Worm (Caenorhabditis elegans): ENCODE measurements around the gene F21C10.19.

F21C10.19 gene

DNA sequence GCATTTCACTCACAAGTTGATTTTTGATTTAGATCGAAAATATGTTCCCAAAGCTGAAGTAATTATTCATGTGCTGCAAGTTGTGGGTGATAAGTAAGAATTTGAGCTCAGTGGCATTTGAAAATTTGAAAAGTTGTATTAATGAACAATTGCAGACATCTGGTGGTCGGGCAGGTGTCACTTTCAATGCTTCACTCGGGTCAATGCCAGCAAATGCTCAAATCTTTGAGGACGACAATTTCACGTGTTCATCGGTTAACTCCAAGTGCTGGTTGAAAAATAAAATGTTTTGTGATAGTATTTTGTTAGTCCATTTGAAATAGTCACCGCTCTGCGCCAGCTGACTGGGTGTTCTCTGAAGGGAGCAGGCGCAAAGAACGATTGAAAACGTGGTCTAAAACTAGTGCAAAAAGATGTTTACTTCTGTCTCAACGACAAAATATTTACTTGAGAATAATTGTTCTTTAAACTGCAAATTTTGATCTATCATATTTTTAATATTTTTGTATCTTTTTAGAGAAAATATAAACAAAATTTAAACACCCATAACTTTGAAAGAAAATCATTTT is 36.7 kb upstream of the F21C10.19 start (continued):
- no peak for TF ChIP-seq Y116A8C.19 (tag; optimal IDR thresholded peaks at IDR 0.05; ENCODE audit: borderline replicate concordance)
- peak in 1 of 2 experiments; percentile 95 for TF ChIP-seq mdl-1 (tag; optimal IDR thresholded peaks at IDR 0.05)
- no peak for TF ChIP-seq nhr-237 (tag; optimal IDR thresholded peaks at IDR 0.05)
- TF ChIP-seq C04F5.9 (tag; optimal IDR thresholded peaks at IDR 0.05), result no peak
- TF ChIP-seq nhr-85 (tag), result peak; percentile 95
- no peak for TF ChIP-seq unc-98 (GFP tag; IDR thresholded peaks at IDR 0.05)
- no peak for TF ChIP-seq isw-1 (GFP tag; IDR thresholded peaks at IDR 0.05)
- TF ChIP-seq aha-1 (tag; optimal IDR thresholded peaks at IDR 0.05), result no peak
- peak; percentile 33 for TF ChIP-seq sup-37 (GFP tag; optimal IDR thresholded peaks at IDR 0.05)
- no peak for TF ChIP-seq hlh-17 (GFP tag; optimal IDR thresholded peaks at IDR 0.05; ENCODE audit: borderline replicate concordance)
- peak; percentile 26 for TF ChIP-seq ama-1 (optimal IDR thresholded peaks at IDR 0.05)
- no peak for TF ChIP-seq zag-1 (tag; optimal IDR thresholded peaks at IDR 0.05)
- no peak for TF ChIP-seq nhr-77 (tag; optimal IDR thresholded peaks at IDR 0.05)
- TF ChIP-seq efl-3 (GFP tag; optimal IDR thresholded peaks at IDR 0.05), result no peak
- TF ChIP-seq fkh-8 (tag; optimal IDR thresholded peaks at IDR 0.05), result peak; percentile 56
- peak; percentile 89 for TF ChIP-seq snu-23 (GFP tag; optimal IDR thresholded peaks at IDR 0.05)
- TF ChIP-seq fkh-10 (GFP tag; optimal IDR thresholded peaks at IDR 0.05), result no peak
- peak in 2 of 3 experiments; percentile 17 to 31 for TF ChIP-seq dpl-1 (GFP tag; optimal IDR thresholded peaks at IDR 0.05)
- TF ChIP-seq tlp-1 (tag; optimal IDR thresholded peaks at IDR 0.05), result no peak
- TF ChIP-seq mef-2 (tag; optimal IDR thresholded peaks at IDR 0.05), result peak; percentile 11
- no peak for TF ChIP-seq unc-30 (tag; optimal IDR thresholded peaks at IDR 0.05)
- no peak for TF ChIP-seq ceh-8 (GFP tag; optimal IDR thresholded peaks at IDR 0.05)
- no peak for TF ChIP-seq egl-27 (tag; optimal IDR thresholded peaks at IDR 0.05)
- no peak for TF ChIP-seq fkh-4 (tag; optimal IDR thresholded peaks at IDR 0.05; ENCODE audit: borderline replicate concordance)
- peak in 1 of 2 experiments; percentile 10 for TF ChIP-seq ztf-11 (tag; optimal IDR thresholded peaks at IDR 0.05)
- TF ChIP-seq pag-3 (tag; optimal IDR thresholded peaks at IDR 0.05; ENCODE audit: borderline replicate concordance, insufficient read depth), result peak; percentile 47
- no peak for TF ChIP-seq dsc-1 (tag; optimal IDR thresholded peaks at IDR 0.05)
- TF ChIP-seq fos-1 (tag; optimal IDR thresholded peaks at IDR 0.05), result no peak
- peak; percentile 52 for TF ChIP-seq grh-1 (GFP tag; IDR thresholded peaks at IDR 0.05)
- peak in 2 of 6 experiments; percentile 40 to 44 for TF ChIP-seq elt-3 (tag; optimal IDR thresholded peaks at IDR 0.05)
- TF ChIP-seq skn-1 (tag; optimal IDR thresholded peaks at IDR 0.05), result peak; percentile 56

DNA sequence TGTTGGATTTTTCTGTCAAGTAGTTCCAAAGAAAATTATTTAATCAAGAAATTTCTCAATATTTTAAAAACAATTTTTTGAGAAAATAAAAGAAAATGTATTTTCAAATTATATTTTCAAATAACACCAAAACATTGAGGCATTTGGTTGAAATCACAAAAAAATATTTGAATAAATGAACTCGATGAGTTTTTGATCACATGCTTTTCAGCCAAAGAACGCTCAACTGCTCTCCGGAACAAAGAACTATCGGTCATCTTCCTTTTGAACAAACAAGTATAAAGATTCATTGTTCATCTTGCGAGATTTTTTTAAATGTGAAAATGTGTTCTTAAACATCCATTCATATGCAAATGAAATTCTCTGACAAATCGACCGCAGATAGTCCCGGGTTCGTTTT is 35.9 kb upstream of the F21C10.19 start:
- TF ChIP-seq skn-1 (tag; optimal IDR thresholded peaks at IDR 0.05), result peak; percentile 20
- TF ChIP-seq ceh-63 (GFP tag; optimal IDR thresholded peaks at IDR 0.05), result no peak
- TF ChIP-seq nhr-19 (GFP tag; conservative IDR thresholded peaks at IDR 0.05), result peak; percentile 80
- peak in 1 of 2 experiments; percentile 14 for TF ChIP-seq lin-35 (GFP tag; optimal IDR thresholded peaks at IDR 0.05)

DNA sequence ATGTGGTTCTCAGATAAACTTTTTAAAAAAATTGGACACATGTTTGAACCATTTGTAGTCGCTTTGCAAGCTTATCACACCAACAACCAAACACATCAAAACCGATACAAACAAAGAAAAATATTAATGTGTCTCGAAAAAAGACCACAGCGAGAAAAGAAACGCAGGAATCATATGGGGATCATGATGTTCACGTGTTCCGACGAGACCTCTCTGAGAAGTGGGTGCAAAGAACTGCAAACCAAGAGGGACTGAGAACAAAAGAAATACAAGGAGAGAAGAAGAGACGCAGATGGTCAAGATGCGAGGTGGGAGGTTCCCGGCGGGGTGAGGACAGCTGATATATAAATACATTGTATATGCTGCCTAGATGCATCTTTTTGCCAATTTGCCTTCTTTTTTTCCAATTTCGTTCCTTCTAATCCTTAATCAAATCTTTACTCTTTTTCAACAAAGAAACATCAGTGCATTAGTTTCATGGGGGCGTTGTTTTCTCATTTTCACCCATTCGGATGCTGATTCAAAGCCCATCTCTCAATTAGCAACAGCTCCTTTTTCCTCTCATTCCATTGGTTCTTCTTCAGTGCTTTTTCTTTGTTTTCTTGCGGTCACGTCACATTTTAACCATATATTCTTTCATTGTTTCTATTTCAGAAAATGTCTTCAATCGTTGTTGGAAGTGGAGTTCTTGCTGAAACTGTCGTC is 35.1 kb upstream of the F21C10.19 start, which contains the start of gene F21C10.10:
Gene F21C10.10, plus strand, starts transcription at position 655 of the 705 bp plus-strand sequence.
- TF ChIP-seq ceh-88 (GFP tag; IDR thresholded peaks at IDR 0.05) (no peak), ceh-90 (tag; optimal IDR thresholded peaks at IDR 0.05) (no peak), fkh-10 (GFP tag; optimal IDR thresholded peaks at IDR 0.05) (no peak), unc-86 (tag; optimal IDR thresholded peaks at IDR 0.05) (no peak), egl-13 (tag; optimal IDR thresholded peaks at IDR 0.05) (no peak), C04F5.9 (tag; optimal IDR thresholded peaks at IDR 0.05) (peak; percentile 14), pag-3 (tag; optimal IDR thresholded peaks at IDR 0.05; ENCODE audit: borderline replicate concordance, insufficient read depth) (no peak), C16A3.4 (tag; optimal IDR thresholded peaks at IDR 0.05) (peak; percentile 75), snpc-4 (tag; optimal IDR thresholded peaks at IDR 0.05) (peak; percentile 67), ztf-4 (tag; optimal IDR thresholded peaks at IDR 0.05) (peak; percentile 65), dsc-1 (tag; optimal IDR thresholded peaks at IDR 0.05) (peak; percentile 21), nhr-237 (tag; optimal IDR thresholded peaks at IDR 0.05) (no peak), rnt-1 (tag; optimal IDR thresholded peaks at IDR 0.05) (peak; percentile 67), nhr-77 (tag; optimal IDR thresholded peaks at IDR 0.05) (peak; percentile 36), aha-1 (tag; optimal IDR thresholded peaks at IDR 0.05) (no peak), sptf-1 (tag; optimal IDR thresholded peaks at IDR 0.05) (no peak), nhr-71 (tag; optimal IDR thresholded peaks at IDR 0.05) (peak; percentile 94), F16B12.6 (tag; optimal IDR thresholded peaks at IDR 0.05) (no peak), ztf-11 (tag; optimal IDR thresholded peaks at IDR 0.05) (no peak), ces-1 (GFP tag; optimal IDR thresholded peaks at IDR 0.05) (no peak), unc-30 (tag; optimal IDR thresholded peaks at IDR 0.05) (no peak), swsn-7 (tag; optimal IDR thresholded peaks at IDR 0.05) (peak; percentile 62), ama-1 (optimal IDR thresholded peaks at IDR 0.05) (no peak), hlh-17 (GFP tag; optimal IDR thresholded peaks at IDR 0.05; ENCODE audit: borderline replicate concordance) (no peak)

Measured in whole organism, L1 larva.